Worm (Caenorhabditis elegans) whole organism, midembryonic: ENCODE data around the gene F31A3.3.

Source experiments
- T22C8.4 ChIP-seq: fragments of 200-800 bp; sonication (Bioruptor generic); IDR thresholded peaks from 2 replicates; pipeline ENCODE4 v1.3.6; 2022; ENCODE audit warnings: missing genetic modification characterization, missing compliant biosample characterization
- cog-1 ChIP-seq: sonication (generic microtip); optimal IDR thresholded peaks from 2 replicates; lab custom pipeline; 2016; ENCODE audit warnings: missing genetic modification characterization, missing compliant biosample characterization
- flt-1 ChIP-seq: fragments of 200-800 bp; sonication (Bioruptor generic); IDR thresholded peaks from 2 replicates; pipeline ENCODE4 v1.3.6; 2022; ENCODE audit warnings: missing genetic modification characterization, missing compliant biosample characterization
- klf-2 ChIP-seq: fragments of 200-800 bp; sonication (Bioruptor generic); conservative IDR thresholded peaks from 2 replicates; pipeline ENCODE4 v1.3.6; 2022; ENCODE audit warnings: missing genetic modification reagents, missing genetic modification characterization, missing compliant biosample characterization
- med-1 ChIP-seq: sonication (generic microtip); optimal IDR thresholded peaks from 2 replicates; lab custom pipeline; 2017; ENCODE audit warnings: missing genetic modification characterization, mild to moderate bottlenecking, missing compliant biosample characterization, antibody characterized with exemption, missing genetic modification reagents; ENCODE audit not compliant: insufficient read depth
- ref-1 ChIP-seq: fragments of 200-800 bp; sonication (Bioruptor generic); conservative IDR thresholded peaks from 2 replicates; pipeline ENCODE4 v1.3.6; 2022; ENCODE audit warnings: missing genetic modification reagents, missing genetic modification characterization, missing compliant biosample characterization
- tab-1 ChIP-seq: fragments of 200-800 bp; sonication (Bioruptor generic); IDR thresholded peaks from 2 replicates; pipeline ENCODE4 v1.3.6; 2022; ENCODE audit warnings: missing genetic modification characterization, missing compliant biosample characterization
- ztf-23 ChIP-seq: fragments of 200-800 bp; sonication (Bioruptor generic); IDR thresholded peaks from 2 replicates; pipeline ENCODE4 v1.3.6; 2022; ENCODE audit warnings: missing genetic modification reagents, missing genetic modification characterization, missing compliant biosample characterization
- ztf-29 ChIP-seq: fragments of 200-800 bp; sonication (Bioruptor generic); IDR thresholded peaks from 2 replicates; pipeline ENCODE4 v1.3.6; 2022; ENCODE audit warnings: missing genetic modification reagents, missing genetic modification characterization, missing compliant biosample characterization

F31A3.3 gene

ce11 chrX:17486735-17487134, 47.1 kb downstream of the F31A3.3 start, which contains the start of gene npr-24:
npr-24 (minus strand) TSS chrX:17486835.
- TF ChIP-seq flt-1 (no peak), klf-2 (GFP tag; lab: Robert Waterston, UW) (no peak), T22C8.4 (GFP tag; lab: Robert Waterston, UW) (no peak), ztf-29 (GFP tag; lab: Robert Waterston, UW) (no peak), ref-1 (GFP tag; lab: Robert Waterston, UW) (no peak), tab-1 (no peak), cog-1 (no peak), ztf-23 (no peak), med-1 (GFP tag; lab: Kevin White, UChicago) (no peak)
